Worm (Caenorhabditis elegans) whole organism, mixed stage, embryonic: Measurements from ENCODE around the gene K08E7.8.

Source experiments
- M03D4.4 ChIP-seq: sonication (generic microtip); optimal IDR thresholded peaks from 2 replicates; lab custom pipeline; 2017; ENCODE audit warnings: mild to moderate bottlenecking, missing genetic modification characterization, missing compliant biosample characterization
- blmp-1 ChIP-seq: fragments of 150-350 bp; optimal IDR thresholded peaks from 2 replicates; lab custom pipeline; 2014; ENCODE audit warnings: missing biosample characterization, missing genetic modification characterization
- ceh-39 ChIP-seq: fragments of 150-350 bp; optimal IDR thresholded peaks from 2 replicates; lab custom pipeline; 2014; ENCODE audit warnings: missing biosample characterization, missing genetic modification characterization
- ceh-43 ChIP-seq: fragments of 200-800 bp; sonication (Bioruptor generic); optimal IDR thresholded peaks from 2 replicates; lab custom pipeline; 2018; ENCODE audit warnings: mild to moderate bottlenecking, missing genetic modification characterization, moderate library complexity, missing compliant biosample characterization
- ceh-83 ChIP-seq: fragments of 200-800 bp; sonication (Bioruptor generic); optimal IDR thresholded peaks from 2 replicates; lab custom pipeline; 2018; ENCODE audit warnings: mild to moderate bottlenecking, missing genetic modification characterization, missing compliant biosample characterization
- ces-1 ChIP-seq: fragments of 150-350 bp; optimal IDR thresholded peaks from 2 replicates; lab custom pipeline; 2014; ENCODE audit warnings: missing biosample characterization, missing genetic modification reagents, missing genetic modification characterization
- cnd-1 ChIP-seq: fragments of 200-800 bp; sonication (Bioruptor generic); optimal IDR thresholded peaks from 2 replicates; lab custom pipeline; 2018; ENCODE audit warnings: mild to moderate bottlenecking, missing genetic modification characterization, missing compliant biosample characterization
- drap-1 ChIP-seq: fragments of 200-800 bp; sonication (Bioruptor generic); optimal IDR thresholded peaks from 3 replicates; lab custom pipeline; 2018; ENCODE audit warnings: mild to moderate bottlenecking, missing genetic modification characterization, missing compliant biosample characterization
- elt-1 ChIP-seq: sonication (generic microtip); optimal IDR thresholded peaks from 2 replicates; lab custom pipeline; 2017; ENCODE audit warnings: missing genetic modification characterization, mild to moderate bottlenecking, missing compliant biosample characterization, antibody characterized with exemption, moderate library complexity, borderline replicate concordance; ENCODE audit not compliant: insufficient read depth
- elt-3 ChIP-seq: fragments of 150-350 bp; optimal IDR thresholded peaks from 2 replicates; lab custom pipeline; 2014; ENCODE audit warnings: missing biosample characterization, missing genetic modification characterization
- ham-2 ChIP-seq: fragments of 200-800 bp; sonication (Bioruptor generic); optimal IDR thresholded peaks from 2 replicates; lab custom pipeline; 2018; ENCODE audit warnings: mild to moderate bottlenecking, missing genetic modification characterization, missing compliant biosample characterization
- hlh-1 ChIP-seq: fragments of 150-350 bp; optimal IDR thresholded peaks from 2 replicates; lab custom pipeline; 2014; ENCODE audit warnings: missing biosample characterization, missing genetic modification reagents, missing genetic modification characterization
- lin-13 ChIP-seq: fragments of 150-350 bp; optimal IDR thresholded peaks from 2 replicates; lab custom pipeline; 2014; ENCODE audit warnings: missing biosample characterization, missing genetic modification characterization
- lsy-2 ChIP-seq: fragments of 150-350 bp; optimal IDR thresholded peaks from 2 replicates; lab custom pipeline; 2014; ENCODE audit warnings: missing biosample characterization, missing genetic modification characterization
- mab-5 ChIP-seq: fragments of 150-350 bp; optimal IDR thresholded peaks from 2 replicates; lab custom pipeline; 2014; ENCODE audit warnings: missing biosample characterization, missing genetic modification characterization
- mep-1 ChIP-seq: fragments of 150-350 bp; optimal IDR thresholded peaks from 2 replicates; lab custom pipeline; 2017; ENCODE audit warnings: missing biosample characterization, missing genetic modification reagents, missing genetic modification characterization, inconsistent platforms
- mls-2 ChIP-seq: sonication (generic microtip); optimal IDR thresholded peaks from 2 replicates; lab custom pipeline; 2016; ENCODE audit warnings: mild to moderate bottlenecking, missing genetic modification characterization, moderate library complexity, missing compliant biosample characterization
- nhr-12 ChIP-seq: fragments of 150-350 bp; optimal IDR thresholded peaks from 2 replicates; lab custom pipeline; 2014; ENCODE audit warnings: missing biosample characterization, missing genetic modification characterization
- nhr-2 ChIP-seq: fragments of 150-350 bp; optimal IDR thresholded peaks from 2 replicates; lab custom pipeline; 2014; ENCODE audit warnings: missing biosample characterization, missing genetic modification characterization
- nhr-237 ChIP-seq: fragments of 150-350 bp; optimal IDR thresholded peaks from 2 replicates; lab custom pipeline; 2014; ENCODE audit warnings: missing biosample characterization, missing genetic modification characterization
- nhr-28 ChIP-seq: fragments of 150-350 bp; optimal IDR thresholded peaks from 2 replicates; lab custom pipeline; 2014; ENCODE audit warnings: missing biosample characterization, missing genetic modification characterization
- nhr-76 ChIP-seq: sonication (generic microtip); optimal IDR thresholded peaks from 2 replicates; lab custom pipeline; 2017; ENCODE audit warnings: missing biosample characterization, missing genetic modification characterization
- pha-4 ChIP-seq: fragments of 150-350 bp; optimal IDR thresholded peaks from 2 replicates; lab custom pipeline; 2018; ENCODE audit warnings: missing biosample characterization, missing genetic modification reagents, missing genetic modification characterization
- sem-2 ChIP-seq: fragments of 200-800 bp; sonication (Bioruptor generic); optimal IDR thresholded peaks from 2 replicates; lab custom pipeline; 2018; ENCODE audit warnings: mild to moderate bottlenecking, missing genetic modification characterization, missing compliant biosample characterization
- snpc-4 ChIP-seq: fragments of 150-350 bp; optimal IDR thresholded peaks from 2 replicates; lab custom pipeline; 2014; ENCODE audit warnings: missing biosample characterization, missing genetic modification characterization
- sptf-1 ChIP-seq: sonication (generic microtip); optimal IDR thresholded peaks from 2 replicates; lab custom pipeline; 2017; ENCODE audit warnings: mild to moderate bottlenecking, missing genetic modification characterization, moderate library complexity, missing compliant biosample characterization
- tbx-8 ChIP-seq: fragments of 200-800 bp; sonication (Bioruptor generic); optimal IDR thresholded peaks from 2 replicates; lab custom pipeline; 2018; ENCODE audit warnings: mild to moderate bottlenecking, missing genetic modification characterization, moderate library complexity, missing compliant biosample characterization
- unc-120 ChIP-seq: sonication (generic microtip); optimal IDR thresholded peaks from 2 replicates; lab custom pipeline; 2017; ENCODE audit warnings: missing genetic modification characterization, missing compliant biosample characterization; ENCODE audit not compliant: poor library complexity, severe bottlenecking
- unc-39 ChIP-seq: fragments of 150-350 bp; optimal IDR thresholded peaks from 2 replicates; lab custom pipeline; 2014; ENCODE audit warnings: missing biosample characterization, missing genetic modification characterization
- unc-62 ChIP-seq: fragments of 150-350 bp; optimal IDR thresholded peaks from 2 replicates; lab custom pipeline; 2014; ENCODE audit warnings: missing biosample characterization, missing genetic modification reagents, missing genetic modification characterization
- zip-8 ChIP-seq: fragments of 150-350 bp; optimal IDR thresholded peaks from 2 replicates; lab custom pipeline; 2014; ENCODE audit warnings: missing biosample characterization, missing genetic modification characterization
- ztf-11 ChIP-seq: fragments of 150-350 bp; optimal IDR thresholded peaks from 2 replicates; lab custom pipeline; 2014; ENCODE audit warnings: missing biosample characterization, missing genetic modification characterization

The K08E7.8 gene

DNA sequence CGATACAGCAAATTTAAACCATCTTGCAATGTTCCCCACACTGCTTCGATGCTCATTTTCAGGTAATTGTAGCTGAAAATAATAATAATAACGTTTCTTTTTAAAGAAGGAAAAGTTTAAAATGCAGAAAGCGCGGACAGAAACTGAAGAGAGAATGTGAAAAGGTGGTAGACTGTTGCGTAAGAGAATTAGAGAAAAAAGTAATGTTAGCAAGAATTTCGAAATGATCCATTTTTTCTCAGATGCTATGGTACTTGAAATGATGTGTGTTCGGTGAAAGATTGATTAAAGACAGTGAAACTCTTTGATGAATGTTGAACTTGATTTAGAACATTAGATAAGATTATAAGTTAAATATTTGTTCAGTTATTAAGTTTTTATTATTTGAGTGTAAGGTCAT, 4.5 kb upstream of the K08E7.8 start, which contains the start of gene cul-6:
TSS of gene cul-6 (minus strand) at position 79 of the 400 bp plus-strand sequence.
- no peak for TF ChIP-seq pha-4 (tag; lab: Kevin White, UChicago)
- no peak for TF ChIP-seq unc-62 (GFP tag; lab: Kevin White, UChicago)
- TF ChIP-seq ceh-83: no peak
- no peak for TF ChIP-seq nhr-76 (tag; lab: Kevin White, UChicago)
- no peak for TF ChIP-seq mab-5 (tag; lab: Kevin White, UChicago)
- TF ChIP-seq ceh-39 (tag; lab: Kevin White, UChicago): no peak
- no peak for TF ChIP-seq nhr-28 (tag; lab: Kevin White, UChicago)
- no peak for TF ChIP-seq elt-3 (tag; lab: Kevin White, UChicago)
- TF ChIP-seq ztf-11 (tag; lab: Kevin White, UChicago): no peak
- no peak for TF ChIP-seq mep-1
- no peak for TF ChIP-seq lin-13 (tag; lab: Kevin White, UChicago)
- no peak for TF ChIP-seq nhr-2
- no peak for TF ChIP-seq zip-8 (tag; lab: Kevin White, UChicago)
- no peak for TF ChIP-seq nhr-237
- no peak for TF ChIP-seq cnd-1 (tag; lab: Kevin White, UChicago)
- TF ChIP-seq blmp-1: no peak
- no peak for TF ChIP-seq unc-39
- no peak for TF ChIP-seq nhr-12 (tag; lab: Kevin White, UChicago)
- TF ChIP-seq unc-120 (tag; lab: Kevin White, UChicago): no peak
- no peak for TF ChIP-seq sem-2 (GFP tag; lab: Kevin White, UChicago)

- no peak for TF ChIP-seq lin-13 (tag; lab: Kevin White, UChicago)
- no peak for TF ChIP-seq snpc-4 (tag; lab: Kevin White, UChicago)
- TF ChIP-seq sptf-1: peak; percentile 6
- no peak for TF ChIP-seq unc-120 (tag; lab: Kevin White, UChicago)
- peak; percentile 54 for TF ChIP-seq ces-1 (GFP tag; lab: Kevin White, UChicago)
- TF ChIP-seq elt-1 (tag; lab: Kevin White, UChicago): no peak
- no peak for TF ChIP-seq hlh-1 (tag; lab: Kevin White, UChicago)
- no peak for TF ChIP-seq tbx-8
- no peak for TF ChIP-seq pha-4 (tag; lab: Kevin White, UChicago)
- no peak for TF ChIP-seq drap-1
- no peak for TF ChIP-seq nhr-28 (tag; lab: Kevin White, UChicago)
Observed at ce11 chrIV:12584146-12584545, 1.7 kb downstream of the K08E7.8 start.

- TF ChIP-seq mab-5 (tag; lab: Kevin White, UChicago) (no peak), ces-1 (GFP tag; lab: Kevin White, UChicago) (peak; percentile 46)
Observed at ce11 chrIV:12583181-12583580, 2.7 kb downstream of the K08E7.8 start.

ce11 chrIV:12581046-12581445, 4.8 kb downstream of the K08E7.8 start, which contains the start of gene K08E7.6:
K08E7.6 (minus strand) TSS chrIV:12581146.
- TF ChIP-seq lsy-2 (tag; lab: Kevin White, UChicago) (no peak), elt-3 (tag; lab: Kevin White, UChicago) (no peak), mep-1 (no peak), mls-2 (tag; lab: Kevin White, UChicago) (no peak), ztf-11 (tag; lab: Kevin White, UChicago) (no peak), sptf-1 (no peak), pha-4 (tag; lab: Kevin White, UChicago) (no peak), nhr-237 (no peak), M03D4.4 (no peak), hlh-1 (tag; lab: Kevin White, UChicago) (no peak), ceh-43 (GFP tag; lab: Kevin White, UChicago) (no peak), sem-2 (GFP tag; lab: Kevin White, UChicago) (no peak), elt-1 (tag; lab: Kevin White, UChicago) (no peak), zip-8 (tag; lab: Kevin White, UChicago) (no peak), unc-120 (tag; lab: Kevin White, UChicago) (no peak), nhr-76 (tag; lab: Kevin White, UChicago) (no peak), ham-2 (GFP tag; lab: Kevin White, UChicago) (no peak), snpc-4 (tag; lab: Kevin White, UChicago) (no peak)

DNA sequence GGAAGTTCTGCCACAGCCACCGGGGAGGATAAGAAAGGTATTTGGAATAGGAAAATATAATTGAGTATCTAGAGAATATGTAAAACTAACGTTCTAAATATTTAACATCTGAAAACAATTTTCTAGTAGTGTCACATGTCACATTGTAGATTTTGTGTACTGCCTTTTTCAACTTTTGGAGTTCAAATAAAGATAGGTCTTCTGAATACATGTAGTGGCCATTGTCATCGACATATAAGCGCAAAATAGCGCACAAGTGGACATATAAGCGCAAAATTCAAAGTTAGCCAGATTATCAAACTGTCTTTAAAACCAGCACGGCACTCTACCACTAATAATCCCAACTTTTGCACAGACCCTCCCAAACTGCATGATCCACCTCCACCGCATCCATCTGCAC, 11.6 kb downstream of the K08E7.8 start:
- TF ChIP-seq sem-2 (GFP tag; lab: Kevin White, UChicago) (no peak), mls-2 (tag; lab: Kevin White, UChicago) (no peak), ceh-43 (GFP tag; lab: Kevin White, UChicago) (no peak), sptf-1 (no peak), cnd-1 (tag; lab: Kevin White, UChicago) (no peak), snpc-4 (tag; lab: Kevin White, UChicago) (no peak), mab-5 (tag; lab: Kevin White, UChicago) (no peak)
